Worm (Caenorhabditis elegans): ENCODE results near the gene ceh-100.

The ceh-100 gene

ce11 chrII:12606108-12606507 is 2.6 kb upstream of the ceh-100 start:
- TF ChIP-seq nhr-41 (GFP tag; IDR thresholded peaks at IDR 0.05) = no peak
- no peak for TF ChIP-seq nhr-11 (tag; optimal IDR thresholded peaks at IDR 0.05)
- TF ChIP-seq zfp-3 (GFP tag; conservative IDR thresholded peaks at IDR 0.05) = no peak
- no peak for TF ChIP-seq unc-39 (tag; optimal IDR thresholded peaks at IDR 0.05)
- TF ChIP-seq Y105C5A.15 (GFP tag; IDR thresholded peaks at IDR 0.05) = 0 out of 2 replicates have a peak, but pooled peaks have one; percentile 19
- no peak for TF ChIP-seq mep-1 (tag; optimal IDR thresholded peaks at IDR 0.05)
- TF ChIP-seq aha-1 (tag) = no peak
- TF ChIP-seq vab-7 (GFP tag; IDR thresholded peaks at IDR 0.05) = no peak
- peak in 1 of 2 experiments; percentile 96 for TF ChIP-seq unc-62 (GFP tag; optimal IDR thresholded peaks at IDR 0.05 in 1 of 2)
- TF ChIP-seq unc-62 (tag; optimal IDR thresholded peaks at IDR 0.05) = no peak
- no peak for TF ChIP-seq nhr-6 (tag; optimal IDR thresholded peaks at IDR 0.05)

ce11 chrII:12580952-12581351 is 22.5 kb downstream of the ceh-100 start, which contains the start of gene clec-4:
Gene clec-4, minus strand, starts transcription at chrII:12581113.
- TF ChIP-seq dve-1 (tag; optimal IDR thresholded peaks at IDR 0.05; ENCODE audit: insufficient read depth) (no peak), F26F4.8 (GFP tag; conservative IDR thresholded peaks at IDR 0.05) (no peak), lsy-2 (tag; optimal IDR thresholded peaks at IDR 0.05) (no peak), sdz-12 (GFP tag; optimal IDR thresholded peaks at IDR 0.05) (no peak), pqm-1 (tag; optimal IDR thresholded peaks at IDR 0.05) (peak; percentile 75), dmd-6 (GFP tag; IDR thresholded peaks at IDR 0.05) (peak; percentile 43), nhr-6 (tag; optimal IDR thresholded peaks at IDR 0.05) (peak; percentile 63), snpc-4 (tag; optimal IDR thresholded peaks at IDR 0.05) (no peak), nhr-111 (GFP tag; optimal IDR thresholded peaks at IDR 0.05) (no peak), ztf-7 (tag; optimal IDR thresholded peaks at IDR 0.05) (no peak), lin-13 (GFP tag; optimal IDR thresholded peaks at IDR 0.05) (no peak), F44E2.7 (GFP tag; IDR thresholded peaks at IDR 0.05) (no peak), hlh-30 (tag; optimal IDR thresholded peaks at IDR 0.05; ENCODE audit: insufficient read depth) (no peak), dmd-9 (GFP tag; IDR thresholded peaks at IDR 0.05) (no peak), daf-19 (GFP tag; conservative IDR thresholded peaks at IDR 0.05) (no peak), ceh-44 (GFP tag; IDR thresholded peaks at IDR 0.05) (no peak), unc-130 (GFP tag; optimal IDR thresholded peaks at IDR 0.05) (no peak), zip-2 (tag; optimal IDR thresholded peaks at IDR 0.05) (no peak), set-16 (GFP tag; IDR thresholded peaks at IDR 0.05) (no peak), ceh-32 (tag; optimal IDR thresholded peaks at IDR 0.05; ENCODE audit: poor library complexity) (no peak), spr-1 (tag; optimal IDR thresholded peaks at IDR 0.05) (no peak), unc-62 (GFP tag; optimal IDR thresholded peaks at IDR 0.05 in 1 of 2) (peak in 1 of 2 experiments; percentile 47), unc-62 (tag; optimal IDR thresholded peaks at IDR 0.05) (no peak)

ce11 chrII:12577754-12578153 is 25.7 kb downstream of the ceh-100 start, which contains the start of gene clec-8:
Gene clec-8, minus strand, starts transcription at chrII:12578061.
- peak; percentile 55 for TF ChIP-seq nhr-28 (tag; optimal IDR thresholded peaks at IDR 0.05)
- peak; percentile 61 for TF ChIP-seq nhr-77 (tag; optimal IDR thresholded peaks at IDR 0.05)
- no peak for TF ChIP-seq Y75B8A.6 (GFP tag; IDR thresholded peaks at IDR 0.05)
- TF ChIP-seq snpc-4 (tag; optimal IDR thresholded peaks at IDR 0.05) = no peak
- TF ChIP-seq nhr-76 (tag; optimal IDR thresholded peaks at IDR 0.05) = no peak
- TF ChIP-seq dmd-6 (GFP tag; IDR thresholded peaks at IDR 0.05) = peak; percentile 48; the same call in 1 of the 2 replicates
- no peak for TF ChIP-seq hmg-1.1 (GFP tag; IDR thresholded peaks at IDR 0.05)
- TF ChIP-seq pqm-1 (tag; optimal IDR thresholded peaks at IDR 0.05) = peak; percentile 40
- TF ChIP-seq hlh-11 (tag; optimal IDR thresholded peaks at IDR 0.05) = peak; percentile 41

ce11 chrII:12574668-12575067 is 28.8 kb downstream of the ceh-100 start, which contains the start of gene Y38E10A.3:
Gene Y38E10A.3, minus strand, starts transcription at chrII:12574768.
- TF ChIP-seq F10B5.3 (tag; optimal IDR thresholded peaks at IDR 0.05) = no peak
- no peak for TF ChIP-seq dmd-9 (GFP tag; IDR thresholded peaks at IDR 0.05)
- TF ChIP-seq ceh-82 (tag; optimal IDR thresholded peaks at IDR 0.05) = no peak
- no peak for TF ChIP-seq D1046.2 (GFP tag; IDR thresholded peaks at IDR 0.05)
- no peak for TF ChIP-seq ceh-28 (tag; optimal IDR thresholded peaks at IDR 0.05)
- no peak for TF ChIP-seq attf-4 (tag; optimal IDR thresholded peaks at IDR 0.05)
- no peak for TF ChIP-seq gei-8 (GFP tag; optimal IDR thresholded peaks at IDR 0.05)
- TF ChIP-seq spr-1 (tag; optimal IDR thresholded peaks at IDR 0.05) = no peak
- no peak for TF ChIP-seq madf-5 (GFP tag; IDR thresholded peaks at IDR 0.05)
- no peak for TF ChIP-seq lin-29 (GFP tag; IDR thresholded peaks at IDR 0.05)
- no peak for TF ChIP-seq dpl-1 (GFP tag; optimal IDR thresholded peaks at IDR 0.05)
- TF ChIP-seq unc-39 (tag; optimal IDR thresholded peaks at IDR 0.05) = no peak
- no peak for TF ChIP-seq zfp-2 (tag; optimal IDR thresholded peaks at IDR 0.05)
- TF ChIP-seq nhr-41 (GFP tag; IDR thresholded peaks at IDR 0.05) = no peak
- TF ChIP-seq aha-1 (tag) = no peak
- no peak for TF ChIP-seq fkh-10 (GFP tag; optimal IDR thresholded peaks at IDR 0.05)
- no peak for TF ChIP-seq saeg-2 (GFP tag; IDR thresholded peaks at IDR 0.05)

Measured in whole organism, L4 larva.